Worm (Caenorhabditis elegans): ENCODE measurements around the gene T14G12.11.

T14G12.11 gene

DNA sequence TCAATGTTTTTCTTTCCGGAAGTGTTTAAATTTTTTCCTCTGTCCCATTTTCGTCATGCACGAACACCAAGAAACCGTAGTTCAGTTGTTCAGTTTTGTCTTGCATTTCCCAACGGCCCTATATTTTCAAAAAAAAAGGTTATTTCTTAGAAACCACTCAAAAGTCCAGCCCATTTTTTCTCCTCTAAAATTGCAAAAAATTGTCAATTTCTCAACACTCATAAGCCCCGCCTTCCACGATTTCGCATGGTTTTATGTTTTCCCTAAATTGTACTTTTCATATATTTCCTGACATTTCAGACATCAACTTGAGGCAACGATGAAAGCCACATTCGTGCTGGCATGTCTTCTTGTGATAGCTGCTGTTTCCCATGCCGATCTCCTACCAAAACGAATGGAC, 35.1 kb downstream of the T14G12.11 start, which contains the start of gene nlp-1:
Gene nlp-1 (plus strand): TSS at position 301 of the 400 bp plus-strand sequence.
- no peak for TF ChIP-seq unc-62 (GFP tag; optimal IDR thresholded peaks at IDR 0.05)

- no peak for TF ChIP-seq unc-62 (GFP tag; optimal IDR thresholded peaks at IDR 0.05)
Observed at ce11 chrX:3725437-3725836, 36.9 kb downstream of the T14G12.11 start.

- no peak for TF ChIP-seq unc-62 (GFP tag; optimal IDR thresholded peaks at IDR 0.05)
Observed at ce11 chrX:3715835-3716234, 46.5 kb downstream of the T14G12.11 start.

DNA sequence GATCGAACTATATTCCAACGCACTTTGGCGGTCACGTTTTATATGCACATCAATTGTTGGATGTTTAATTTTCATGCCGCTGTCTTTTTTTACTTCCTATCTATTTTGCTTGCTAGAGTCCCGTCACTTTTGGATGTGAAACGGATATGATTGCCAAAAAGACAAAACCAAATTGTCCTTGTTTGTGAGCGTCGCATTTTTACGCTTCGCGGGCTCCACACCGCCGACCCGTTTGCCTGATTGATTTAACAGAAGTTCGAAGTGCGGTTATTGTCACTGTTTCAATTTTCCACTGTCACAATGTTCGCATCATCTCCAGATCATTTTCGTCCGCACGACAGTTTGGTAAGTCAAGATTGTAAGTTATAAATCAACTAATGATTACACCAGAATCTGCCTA, 47.5 kb downstream of the T14G12.11 start, which contains the start of gene C01C4.2:
Gene C01C4.2 (plus strand): TSS at position 301 of the 400 bp plus-strand sequence.
- no peak for TF ChIP-seq unc-62 (GFP tag; optimal IDR thresholded peaks at IDR 0.05)

ce11 chrX:3711581-3712101, 50.7 kb downstream of the T14G12.11 start:
- TF ChIP-seq unc-62 (GFP tag; optimal IDR thresholded peaks at IDR 0.05) = no peak
